Fruit fly (Drosophila melanogaster): ENCODE data around the gene CG31279.

Gene CG31279

DNA sequence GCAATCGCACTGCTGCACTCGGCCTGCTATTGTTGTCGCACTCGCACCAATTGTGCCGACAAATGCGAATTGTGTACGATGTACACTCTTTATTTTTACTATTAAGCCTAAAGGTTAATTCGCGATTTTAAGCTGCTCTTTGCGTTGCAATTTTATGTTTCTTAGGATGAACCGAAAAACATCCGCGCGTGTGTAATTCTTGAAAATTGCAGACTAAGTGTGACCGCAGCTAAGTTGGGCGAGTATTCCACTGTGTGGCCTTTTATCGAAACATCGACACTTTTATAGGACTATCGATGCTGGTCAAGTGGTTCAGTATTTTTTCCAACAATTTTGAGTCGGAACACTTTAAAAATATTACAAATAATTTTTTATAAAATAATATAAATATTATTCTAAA, 23.1 kb downstream of the CG31279 start, which contains the start of gene Pak3 (continued):
- peak; percentile 45; the same call in 1 of the 3 replicates for TF ChIP-seq mld (GFP tag; IDR thresholded peaks at IDR 0.05; ENCODE audit: partially characterized antibody)
- no peak for TF ChIP-seq abd-A (tag; optimal IDR thresholded peaks at IDR 0.05)
- peak; percentile 28 for TF ChIP-seq Nf-YB (GFP tag; optimal IDR thresholded peaks at IDR 0.05)
- TF ChIP-seq vnd (GFP tag; IDR thresholded peaks at IDR 0.05; ENCODE audit: partially characterized antibody) = peak; percentile 63
- peak; percentile 68 for TF ChIP-seq Scr (GFP tag; IDR thresholded peaks at IDR 0.05; ENCODE audit: partially characterized antibody)
- TF ChIP-seq Dek (tag; optimal IDR thresholded peaks at IDR 0.05) = peak; percentile 31
- peak; percentile 77 for TF ChIP-seq CG6791 (GFP tag; IDR thresholded peaks at IDR 0.05; ENCODE audit: partially characterized antibody)
- peak; percentile 19 for TF ChIP-seq Fer1 (GFP tag; optimal IDR thresholded peaks at IDR 0.05)
- no peak for TF ChIP-seq CG6175 (GFP tag; IDR thresholded peaks at IDR 0.05)
- TF ChIP-seq da (GFP tag; optimal IDR thresholded peaks at IDR 0.05) = no peak
- peak; percentile 90 for TF ChIP-seq CG14710 (tag; optimal IDR thresholded peaks at IDR 0.05)
- TF ChIP-seq CG3847 (GFP tag; IDR thresholded peaks at IDR 0.05) = peak; percentile 39; the same call in 1 of the 2 replicates
- no peak for TF ChIP-seq Tbp (GFP tag; optimal IDR thresholded peaks at IDR 0.05)
- peak; percentile 85 for TF ChIP-seq pzg (GFP tag; optimal IDR thresholded peaks at IDR 0.05)
- peak; percentile 61 for TF ChIP-seq ssp (GFP tag; IDR thresholded peaks at IDR 0.05)
- TF ChIP-seq kah (GFP tag; optimal IDR thresholded peaks at IDR 0.05) = no peak
- peak; percentile 54 for TF ChIP-seq CG1603 (tag; optimal IDR thresholded peaks at IDR 0.05)
- peak; percentile 10 for TF ChIP-seq salm (tag; optimal IDR thresholded peaks at IDR 0.05)
- 0 out of 3 replicates have a peak, but pooled peaks have one; percentile 33 for TF ChIP-seq CG34422 (GFP tag; IDR thresholded peaks at IDR 0.05)
- TF ChIP-seq CG8924 (tag; optimal IDR thresholded peaks at IDR 0.05) = peak; percentile 24
- TF ChIP-seq kni (GFP tag; optimal IDR thresholded peaks at IDR 0.05) = no peak
- TF ChIP-seq CG42726 (GFP tag; IDR thresholded peaks at IDR 0.05; ENCODE audit: partially characterized antibody) = peak; percentile 73
- peak; percentile 86 for TF ChIP-seq amos (GFP tag; IDR thresholded peaks at IDR 0.05; ENCODE audit: partially characterized antibody)
- peak; percentile 40 for TF ChIP-seq ewg (GFP tag; optimal IDR thresholded peaks at IDR 0.05)
- peak; percentile 57 for TF ChIP-seq CG12659 (GFP tag; optimal IDR thresholded peaks at IDR 0.05)
- peak; percentile 37; the same call in 1 of the 3 replicates for TF ChIP-seq gce (GFP tag; IDR thresholded peaks at IDR 0.05)
- peak; percentile 3 for TF ChIP-seq NfI (GFP tag; optimal IDR thresholded peaks at IDR 0.05)
- TF ChIP-seq Jarid2 (GFP tag; optimal IDR thresholded peaks at IDR 0.05) = peak; percentile 87
- peak; percentile 12 for TF ChIP-seq CG13296 (GFP tag; optimal IDR thresholded peaks at IDR 0.05)
- TF ChIP-seq CG9797 (GFP tag; optimal IDR thresholded peaks at IDR 0.05) = peak; percentile 86
- peak; percentile 65 for TF ChIP-seq knrl (GFP tag; IDR thresholded peaks at IDR 0.05; ENCODE audit: partially characterized antibody)
- 0 out of 2 replicates have a peak, but pooled peaks have one; percentile 26 for TF ChIP-seq CG5953 (GFP tag; IDR thresholded peaks at IDR 0.05)
- 0 out of 3 replicates have a peak, but pooled peaks have one; percentile 23 for TF ChIP-seq Dbx (GFP tag; IDR thresholded peaks at IDR 0.05)
- peak; percentile 81 for TF ChIP-seq gfzf (GFP tag; optimal IDR thresholded peaks at IDR 0.05)
- peak; percentile 80 for TF ChIP-seq hbn (GFP tag; IDR thresholded peaks at IDR 0.05; ENCODE audit: partially characterized antibody)
- TF ChIP-seq Doc3 (GFP tag; IDR thresholded peaks at IDR 0.05; ENCODE audit: partially characterized antibody) = peak; percentile 47; the same call in 1 of the 3 replicates
- peak; percentile 77 for TF ChIP-seq stwl (tag; optimal IDR thresholded peaks at IDR 0.05)
- peak; percentile 32 for TF ChIP-seq Lhr (GFP tag; optimal IDR thresholded peaks at IDR 0.05)
- peak; percentile 60 for TF ChIP-seq CG2116 (GFP tag; optimal IDR thresholded peaks at IDR 0.05)
- TF ChIP-seq pan (optimal IDR thresholded peaks at IDR 0.05) = no peak
- no peak for TF ChIP-seq pan (GFP tag; optimal IDR thresholded peaks at IDR 0.05 in 1 of 2, IDR thresholded peaks at IDR 0.05 in 1 of 2)
- TF ChIP-seq unc-4 (GFP tag; IDR thresholded peaks at IDR 0.05; ENCODE audit: partially characterized antibody) = peak; percentile 79
- TF ChIP-seq klu (GFP tag; IDR thresholded peaks at IDR 0.05) = no peak
- TF ChIP-seq CG12391 (tag; optimal IDR thresholded peaks at IDR 0.05) = peak; percentile 36
- TF ChIP-seq nmo (GFP tag; optimal IDR thresholded peaks at IDR 0.05) = peak; percentile 49
- TF ChIP-seq CG7839 (tag; optimal IDR thresholded peaks at IDR 0.05) = no peak
- TF ChIP-seq CG10267 (tag; optimal IDR thresholded peaks at IDR 0.05) = peak; percentile 56
- TF ChIP-seq Bgb (GFP tag; IDR thresholded peaks at IDR 0.05; ENCODE audit: partially characterized antibody) = peak; percentile 84

Measured in whole organism, embryonic.